Fruit fly (Drosophila melanogaster) whole organism, prepupa: ENCODE measurements around the gene sac.

ENCODE experiments used
- CG11762 ChIP-seq: fragments of 200-800 bp; sonication (Bioruptor generic); optimal IDR thresholded peaks from 3 replicates; lab custom pipeline; 2016; ENCODE audit warnings: missing biosample characterization, missing genetic modification characterization; ENCODE audit not compliant: insufficient read depth
- CG15336 ChIP-seq: fragments of 200-800 bp; sonication (Bioruptor generic); IDR thresholded peaks from 2 replicates; pipeline ENCODE4 v1.3.6; 2022; ENCODE audit warnings: missing biosample characterization, missing genetic modification characterization
- CG34406 ChIP-seq: fragments of 200-800 bp; sonication (Bioruptor generic); optimal IDR thresholded peaks from 3 replicates; lab custom pipeline; 2016; ENCODE audit warnings: missing biosample characterization, missing genetic modification characterization
- CG6792 ChIP-seq: fragments of 200-800 bp; sonication (Bioruptor generic); optimal IDR thresholded peaks from 3 replicates; lab custom pipeline; 2016; ENCODE audit warnings: missing biosample characterization, missing genetic modification characterization
- CG6808 ChIP-seq: fragments of 200-800 bp; sonication (Bioruptor generic); optimal IDR thresholded peaks from 3 replicates; lab custom pipeline; 2017; ENCODE audit warnings: missing biosample characterization, missing genetic modification characterization, mild to moderate bottlenecking, moderate library complexity, missing genetic modification reagents
- Eip93F ChIP-seq: fragments of 200-800 bp; sonication (Bioruptor generic); optimal IDR thresholded peaks from 2 replicates; lab custom pipeline; 2016; ENCODE audit warnings: missing biosample characterization, mild to moderate bottlenecking, missing genetic modification characterization
- Smox ChIP-seq: fragments of 200-800 bp; sonication (Bioruptor generic); optimal IDR thresholded peaks from 3 replicates; lab custom pipeline; 2016; ENCODE audit warnings: missing biosample characterization, missing genetic modification characterization
- achi ChIP-seq: fragments of 200-800 bp; sonication (Bioruptor generic); optimal IDR thresholded peaks from 3 replicates; lab custom pipeline; 2016; ENCODE audit warnings: missing biosample characterization, missing genetic modification characterization
- fd85E ChIP-seq: fragments of 200-800 bp; sonication (Bioruptor generic); optimal IDR thresholded peaks from 3 replicates; lab custom pipeline; 2016; ENCODE audit warnings: missing biosample characterization, missing genetic modification characterization
- lz ChIP-seq: fragments of 200-800 bp; sonication (Bioruptor generic); optimal IDR thresholded peaks from 3 replicates; lab custom pipeline; 2016; ENCODE audit warnings: missing biosample characterization, missing genetic modification characterization

- no peak for TF ChIP-seq CG15336 (GFP tag; lab: Robert Waterston, UW)
- no peak for TF ChIP-seq achi (GFP tag; lab: Kevin White, UChicago)
- TF ChIP-seq lz (GFP tag; lab: Kevin White, UChicago) = no peak
- no peak for TF ChIP-seq fd85E (GFP tag; lab: Kevin White, UChicago)
- no peak for TF ChIP-seq CG6808 (GFP tag; lab: Kevin White, UChicago)
- TF ChIP-seq CG11762 = no peak
- no peak for TF ChIP-seq CG34406
- no peak for TF ChIP-seq Eip93F (GFP tag; lab: Kevin White, UChicago)
- no peak for TF ChIP-seq Smox (GFP tag; lab: Kevin White, UChicago)
- no peak for TF ChIP-seq CG6792
Observed at dm6 chr3R:4472694-4472975, 8.0 kb upstream of the sac start.
